Worm (Caenorhabditis elegans) whole organism, L3 larva: Measurements from ENCODE around the gene ZK1248.17.

Experiments
- ZK546.5 ChIP-seq: sonication (generic microtip); optimal IDR thresholded peaks from 2 replicates; lab custom pipeline; 2017; ENCODE audit warnings: missing biosample characterization, missing genetic modification characterization
- aly-2 ChIP-seq: fragments of 150-350 bp; optimal IDR thresholded peaks from 2 replicates; lab custom pipeline; 2014; ENCODE audit warnings: missing biosample characterization, missing genetic modification characterization
- ama-1 ChIP-seq: fragments of 150-350 bp; optimal IDR thresholded peaks from 2 replicates; lab custom pipeline; 2018
- ceh-16 ChIP-seq: sonication (generic microtip); optimal IDR thresholded peaks from 2 replicates; lab custom pipeline; 2017; ENCODE audit warnings: missing biosample characterization, missing genetic modification characterization
- ceh-28 ChIP-seq: fragments of 150-350 bp; optimal IDR thresholded peaks from 2 replicates; lab custom pipeline; 2014; ENCODE audit warnings: missing biosample characterization, missing genetic modification reagents, missing genetic modification characterization
- ceh-82 ChIP-seq: fragments of 150-350 bp; optimal IDR thresholded peaks from 2 replicates; lab custom pipeline; 2014; ENCODE audit warnings: missing biosample characterization, missing genetic modification characterization
- ceh-9 ChIP-seq: sonication (generic microtip); optimal IDR thresholded peaks from 2 replicates; lab custom pipeline; 2018; ENCODE audit warnings: missing biosample characterization, missing genetic modification characterization
- daf-12 ChIP-seq: fragments of 150-350 bp; optimal IDR thresholded peaks from 2 replicates; lab custom pipeline; 2014; ENCODE audit warnings: missing biosample characterization, missing genetic modification reagents, missing genetic modification characterization
- egl-27 ChIP-seq: sonication (generic microtip); optimal IDR thresholded peaks from 4 replicates; lab custom pipeline; 2017; ENCODE audit warnings: missing biosample characterization, missing genetic modification reagents, missing genetic modification characterization
- egl-5 ChIP-seq: fragments of 150-350 bp; optimal IDR thresholded peaks from 2 replicates; lab custom pipeline; 2017; ENCODE audit warnings: missing biosample characterization, missing genetic modification reagents, missing genetic modification characterization, inconsistent platforms
- elt-1 ChIP-seq: fragments of 150-350 bp; optimal IDR thresholded peaks from 2 replicates; lab custom pipeline; 2014; ENCODE audit warnings: missing biosample characterization, missing genetic modification characterization
- elt-2 ChIP-seq: sonication (generic microtip); optimal IDR thresholded peaks from 2 replicates; lab custom pipeline; 2016; ENCODE audit warnings: missing genetic modification reagents, mild to moderate bottlenecking, missing genetic modification characterization, missing compliant biosample characterization
- elt-3 ChIP-seq, 3 experiments: fragments of 150-350 bp in 1 of 3; sonication (generic microtip) in 2 of 3; optimal IDR thresholded peaks; 2 replicates in 2 of 3; 4 replicates in 1 of 3; lab custom pipeline; 2014 to 2017; ENCODE audit warnings: missing biosample characterization in 3 of 3, missing genetic modification characterization in 3 of 3
- eor-1 ChIP-seq, 2 experiments: fragments of 150-350 bp; optimal IDR thresholded peaks; 2 replicates each; lab custom pipeline; 2014 to 2018; ENCODE audit warnings: missing biosample characterization in 2 of 2, missing genetic modification characterization in 2 of 2
- fkh-10 ChIP-seq: sonication (generic microtip); optimal IDR thresholded peaks from 2 replicates; lab custom pipeline; 2017; ENCODE audit warnings: missing biosample characterization, missing genetic modification reagents, missing genetic modification characterization
- fkh-2 ChIP-seq: fragments of 150-350 bp; optimal IDR thresholded peaks from 2 replicates; lab custom pipeline; 2014; ENCODE audit warnings: missing biosample characterization, missing genetic modification reagents, missing genetic modification characterization
- fos-1 ChIP-seq: fragments of 150-350 bp; optimal IDR thresholded peaks from 2 replicates; lab custom pipeline; 2014; ENCODE audit warnings: missing biosample characterization, missing genetic modification characterization
- hmg-11 ChIP-seq: sonication (generic microtip); optimal IDR thresholded peaks from 2 replicates; lab custom pipeline; 2016; ENCODE audit warnings: missing genetic modification characterization, missing compliant biosample characterization
- jun-1 ChIP-seq: fragments of 150-350 bp; optimal IDR thresholded peaks from 2 replicates; lab custom pipeline; 2014; ENCODE audit warnings: missing biosample characterization, missing genetic modification reagents, missing genetic modification characterization
- lin-15B ChIP-seq: fragments of 150-350 bp; optimal IDR thresholded peaks from 2 replicates; lab custom pipeline; 2014; ENCODE audit warnings: missing biosample characterization, missing genetic modification characterization
- lin-39 ChIP-seq: fragments of 150-350 bp; optimal IDR thresholded peaks from 2 replicates; lab custom pipeline; 2018; ENCODE audit warnings: missing biosample characterization, missing genetic modification reagents, missing genetic modification characterization
- lsy-12 ChIP-seq: sonication (generic microtip); optimal IDR thresholded peaks from 2 replicates; lab custom pipeline; 2016; ENCODE audit warnings: mild to moderate bottlenecking, missing genetic modification characterization, missing compliant biosample characterization
- mdl-1 ChIP-seq: fragments of 150-350 bp; optimal IDR thresholded peaks from 2 replicates; lab custom pipeline; 2014; ENCODE audit warnings: missing biosample characterization, missing genetic modification characterization
- mml-1 ChIP-seq: fragments of 150-350 bp; sonication (generic microtip); optimal IDR thresholded peaks from 3 replicates; lab custom pipeline; 2014; ENCODE audit warnings: missing biosample characterization, missing genetic modification characterization
- nfya-1 ChIP-seq: sonication (generic microtip); optimal IDR thresholded peaks from 2 replicates; lab custom pipeline; 2017; ENCODE audit warnings: missing genetic modification characterization, mild to moderate bottlenecking, missing compliant biosample characterization, antibody characterized with exemption, moderate library complexity; ENCODE audit not compliant: insufficient read depth
- nhr-11 ChIP-seq: fragments of 150-350 bp; optimal IDR thresholded peaks from 2 replicates; lab custom pipeline; 2014; ENCODE audit warnings: missing biosample characterization, missing genetic modification characterization
- nhr-12 ChIP-seq: fragments of 150-350 bp; optimal IDR thresholded peaks from 2 replicates; lab custom pipeline; 2014; ENCODE audit warnings: missing biosample characterization, missing genetic modification characterization
- nhr-23 ChIP-seq: fragments of 150-350 bp; optimal IDR thresholded peaks from 2 replicates; lab custom pipeline; 2014; ENCODE audit warnings: missing biosample characterization, missing genetic modification reagents, missing genetic modification characterization
- nhr-237 ChIP-seq: fragments of 150-350 bp; optimal IDR thresholded peaks from 2 replicates; lab custom pipeline; 2014; ENCODE audit warnings: missing biosample characterization, missing genetic modification characterization
- nhr-25 ChIP-seq: sonication (generic microtip); optimal IDR thresholded peaks from 2 replicates; lab custom pipeline; 2017; ENCODE audit warnings: missing biosample characterization, missing genetic modification characterization
- nhr-28 ChIP-seq: fragments of 150-350 bp; optimal IDR thresholded peaks from 2 replicates; lab custom pipeline; 2014; ENCODE audit warnings: missing biosample characterization, missing genetic modification characterization
- nhr-43 ChIP-seq: sonication (generic microtip); optimal IDR thresholded peaks from 2 replicates; lab custom pipeline; 2016; ENCODE audit warnings: mild to moderate bottlenecking, missing genetic modification characterization, missing compliant biosample characterization; ENCODE audit not compliant: poor library complexity, severe bottlenecking
- nhr-76 ChIP-seq: fragments of 150-350 bp; sonication (generic microtip); optimal IDR thresholded peaks from 5 replicates; lab custom pipeline; 2014; ENCODE audit warnings: missing biosample characterization, missing genetic modification characterization
- pha-4 ChIP-seq: fragments of 150-350 bp; optimal IDR thresholded peaks from 2 replicates; lab custom pipeline; 2014; ENCODE audit warnings: missing biosample characterization, missing genetic modification reagents, missing genetic modification characterization
- pqm-1 ChIP-seq: fragments of 150-350 bp; optimal IDR thresholded peaks from 2 replicates; lab custom pipeline; 2017; ENCODE audit warnings: missing biosample characterization, missing genetic modification characterization, inconsistent platforms
- sea-2 ChIP-seq: fragments of 150-350 bp; sonication (generic microtip); optimal IDR thresholded peaks from 4 replicates; lab custom pipeline; 2014; ENCODE audit warnings: missing biosample characterization, missing genetic modification reagents, missing genetic modification characterization
- skn-1 ChIP-seq: fragments of 150-350 bp; optimal IDR thresholded peaks from 2 replicates; lab custom pipeline; 2014; ENCODE audit warnings: missing biosample characterization, missing genetic modification characterization
- snpc-4 ChIP-seq: fragments of 150-350 bp; optimal IDR thresholded peaks from 2 replicates; lab custom pipeline; 2014; ENCODE audit warnings: missing biosample characterization, missing genetic modification characterization
- tbx-2 ChIP-seq: sonication (generic microtip); optimal IDR thresholded peaks from 2 replicates; lab custom pipeline; 2016; ENCODE audit warnings: mild to moderate bottlenecking, missing genetic modification characterization, missing compliant biosample characterization
- unc-62 ChIP-seq: fragments of 150-350 bp; sonication (generic microtip); optimal IDR thresholded peaks from 4 replicates; lab custom pipeline; 2014; ENCODE audit warnings: missing biosample characterization, missing genetic modification reagents, missing genetic modification characterization
- zag-1 ChIP-seq: fragments of 150-350 bp; optimal IDR thresholded peaks from 2 replicates; lab custom pipeline; 2014; ENCODE audit warnings: missing biosample characterization, missing genetic modification characterization
- ztf-11 ChIP-seq: fragments of 150-350 bp; optimal IDR thresholded peaks from 2 replicates; lab custom pipeline; 2014; ENCODE audit warnings: missing biosample characterization, missing genetic modification characterization
- ztf-4 ChIP-seq: fragments of 150-350 bp; optimal IDR thresholded peaks from 2 replicates; lab custom pipeline; 2014; ENCODE audit warnings: missing biosample characterization, missing genetic modification characterization

The ZK1248.17 gene

ce11 chrII:5828486-5828885 lies 16.9 kb downstream of the ZK1248.17 start, which contains the start of gene ZK1248.11:
Gene ZK1248.11, minus strand, starts transcription at chrII:5828586.
- TF ChIP-seq ceh-9 (no peak), nhr-28 (tag; lab: Kevin White, UChicago) (no peak), sea-2 (GFP tag; lab: Kevin White, UChicago) (no peak), egl-27 (no peak), nfya-1 (tag; lab: Kevin White, UChicago) (no peak)

- TF ChIP-seq nhr-25 (tag; lab: Kevin White, UChicago) (peak; percentile 23), eor-1 (tag; optimal IDR thresholded peaks at IDR 0.05; lab: Kevin White, UChicago) (no peak), nhr-11 (tag; lab: Kevin White, UChicago) (no peak), nhr-23 (tag; lab: Kevin White, UChicago) (peak; percentile 37), fkh-2 (no peak), snpc-4 (tag; lab: Kevin White, UChicago) (no peak), ceh-9 (no peak), elt-3 (tag; optimal IDR thresholded peaks at IDR 0.05; lab: Kevin White, UChicago) (no peak)
Observed at ce11 chrII:5827364-5827763, 18.0 kb downstream of the ZK1248.17 start, which contains the start of gene tbc-2. Gene tbc-2, minus strand, starts transcription at chrII:5827443.

ce11 chrII:5820282-5820762 lies 25.0 kb downstream of the ZK1248.17 start, which contains the start of gene ehs-1:
Gene ehs-1, plus strand, starts transcription at chrII:5820712.
- TF ChIP-seq elt-2 (tag; lab: Kevin White, UChicago): no peak
- no peak for TF ChIP-seq ceh-82 (tag; lab: Kevin White, UChicago)
- no peak for TF ChIP-seq ceh-9
- TF ChIP-seq zag-1 (tag; lab: Kevin White, UChicago): no peak
- TF ChIP-seq lin-15B (tag; lab: Kevin White, UChicago): peak; percentile 8
- TF ChIP-seq sea-2 (GFP tag; lab: Kevin White, UChicago): peak; percentile 65
- TF ChIP-seq mdl-1 (tag; lab: Kevin White, UChicago): no peak
- TF ChIP-seq lin-39 (tag; lab: Kevin White, UChicago): peak; percentile 25
- TF ChIP-seq ztf-11: no peak
- TF ChIP-seq skn-1 (tag; lab: Kevin White, UChicago): no peak
- no peak for TF ChIP-seq nhr-25 (tag; lab: Kevin White, UChicago)
- TF ChIP-seq ama-1 (lab: Kevin White, UChicago): no peak
- TF ChIP-seq egl-5 (tag; lab: Kevin White, UChicago): no peak
- TF ChIP-seq nfya-1 (tag; lab: Kevin White, UChicago): peak; percentile 43
- TF ChIP-seq ceh-28 (tag; lab: Kevin White, UChicago): no peak
- TF ChIP-seq nhr-76: no peak
- peak; percentile 26 for TF ChIP-seq snpc-4 (tag; lab: Kevin White, UChicago)
- TF ChIP-seq nhr-23 (tag; lab: Kevin White, UChicago): no peak
- TF ChIP-seq lsy-12 (tag; lab: Kevin White, UChicago): no peak
- TF ChIP-seq nhr-43 (tag; lab: Kevin White, UChicago): no peak
- no peak for TF ChIP-seq hmg-11 (tag; lab: Kevin White, UChicago)
- TF ChIP-seq daf-12 (tag; lab: Kevin White, UChicago): no peak
- no peak for TF ChIP-seq nhr-28 (tag; lab: Kevin White, UChicago)
- TF ChIP-seq fkh-2: no peak
- no peak for TF ChIP-seq eor-1 (tag; optimal IDR thresholded peaks at IDR 0.05; lab: Kevin White, UChicago)

ce11 chrII:5819655-5820054 lies 25.7 kb downstream of the ZK1248.17 start:
- TF ChIP-seq fos-1 (no peak), pha-4 (tag; lab: Kevin White, UChicago) (no peak), nhr-11 (tag; lab: Kevin White, UChicago) (no peak), nfya-1 (tag; lab: Kevin White, UChicago) (no peak), ama-1 (lab: Kevin White, UChicago) (no peak), aly-2 (no peak), zag-1 (tag; lab: Kevin White, UChicago) (no peak), snpc-4 (tag; lab: Kevin White, UChicago) (no peak), jun-1 (tag; lab: Kevin White, UChicago) (no peak), elt-2 (tag; lab: Kevin White, UChicago) (peak; percentile 53), fkh-10 (no peak), nhr-28 (tag; lab: Kevin White, UChicago) (no peak), mml-1 (tag; lab: Kevin White, UChicago) (no peak), elt-1 (tag; lab: Kevin White, UChicago) (no peak), nhr-12 (tag; lab: Kevin White, UChicago) (no peak), ZK546.5 (no peak), skn-1 (tag; lab: Kevin White, UChicago) (peak; percentile 16), nhr-237 (tag; lab: Kevin White, UChicago) (no peak), hmg-11 (tag; lab: Kevin White, UChicago) (no peak), ceh-16 (tag; lab: Kevin White, UChicago) (no peak), nhr-23 (tag; lab: Kevin White, UChicago) (no peak), sea-2 (GFP tag; lab: Kevin White, UChicago) (no peak), lin-15B (tag; lab: Kevin White, UChicago) (peak; percentile 20), tbx-2 (tag; lab: Kevin White, UChicago) (no peak), lin-39 (tag; lab: Kevin White, UChicago) (no peak), elt-3 (tag; optimal IDR thresholded peaks at IDR 0.05; lab: Kevin White, UChicago) (no peak), unc-62 (no peak), nhr-76 (no peak), pqm-1 (tag; lab: Kevin White, UChicago) (peak; percentile 39), ztf-4 (tag; lab: Kevin White, UChicago) (no peak), nhr-43 (tag; lab: Kevin White, UChicago) (peak; percentile 49), mdl-1 (tag; lab: Kevin White, UChicago) (no peak), egl-5 (tag; lab: Kevin White, UChicago) (no peak)
